Worm (Caenorhabditis elegans): ENCODE results near the gene ugt-46.

ugt-46 gene

DNA sequence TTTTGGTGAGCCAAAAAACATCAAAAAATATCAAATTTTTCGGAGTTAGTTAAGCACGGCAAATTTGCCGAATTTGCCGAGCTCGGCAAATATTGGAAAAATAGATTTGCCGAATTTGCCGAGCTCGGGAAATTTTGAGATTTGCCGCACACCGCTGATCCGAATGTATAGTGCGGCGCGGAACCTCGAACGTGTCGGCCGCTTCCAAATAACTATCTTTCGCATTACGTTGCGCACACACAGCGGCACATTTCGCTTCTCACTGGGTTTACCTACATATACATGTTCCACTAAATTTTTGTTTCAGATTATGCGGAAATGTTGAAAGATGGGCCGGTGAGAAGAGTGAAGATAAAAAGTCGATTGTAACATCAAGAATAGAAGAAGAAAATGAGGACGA is 33.3 kb downstream of the ugt-46 start:
- TF ChIP-seq nhr-12 (tag; optimal IDR thresholded peaks at IDR 0.05) (no peak), dmd-4 (tag; optimal IDR thresholded peaks at IDR 0.05) (no peak), ama-1 (optimal IDR thresholded peaks at IDR 0.05) (no peak), ceh-16 (tag; optimal IDR thresholded peaks at IDR 0.05) (no peak), aly-2 (tag; optimal IDR thresholded peaks at IDR 0.05) (no peak), snpc-4 (tag; optimal IDR thresholded peaks at IDR 0.05) (no peak), nhr-10 (tag; optimal IDR thresholded peaks at IDR 0.05) (no peak), lin-13 (GFP tag; optimal IDR thresholded peaks at IDR 0.05) (no peak), nhr-11 (tag; optimal IDR thresholded peaks at IDR 0.05) (no peak), nhr-23 (tag; optimal IDR thresholded peaks at IDR 0.05) (no peak), ztf-11 (tag; optimal IDR thresholded peaks at IDR 0.05) (no peak), nhr-77 (tag; optimal IDR thresholded peaks at IDR 0.05) (no peak), unc-62 (GFP tag; optimal IDR thresholded peaks at IDR 0.05) (no peak), zag-1 (tag; optimal IDR thresholded peaks at IDR 0.05) (no peak)

DNA sequence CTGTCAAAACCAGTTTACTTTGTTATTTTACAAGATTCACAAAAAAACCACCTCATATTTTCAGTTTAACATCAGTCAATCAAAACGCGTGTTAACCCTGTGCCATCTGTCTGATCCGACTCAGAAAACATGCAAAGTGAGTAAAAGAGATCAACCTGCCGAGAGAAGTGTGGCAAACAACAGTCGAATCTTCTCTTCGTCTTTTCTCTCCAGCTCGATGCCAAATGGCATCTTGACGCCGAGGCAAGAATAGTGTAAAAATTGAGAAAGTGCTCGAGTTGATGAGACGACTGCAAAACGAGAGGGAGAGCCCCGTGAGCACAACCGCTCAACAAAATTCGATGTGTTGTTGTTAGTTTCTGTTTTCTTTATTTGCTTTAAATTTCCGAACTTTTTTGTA is 37.2 kb downstream of the ugt-46 start, which contains the start of gene B0310.1:
B0310.1 (plus strand) TSS at position 310 of the 400 bp plus-strand sequence.
- TF ChIP-seq nhr-129 (tag; optimal IDR thresholded peaks at IDR 0.05): peak; percentile 51
- no peak for TF ChIP-seq ztf-1 (GFP tag; conservative IDR thresholded peaks at IDR 0.05)

DNA sequence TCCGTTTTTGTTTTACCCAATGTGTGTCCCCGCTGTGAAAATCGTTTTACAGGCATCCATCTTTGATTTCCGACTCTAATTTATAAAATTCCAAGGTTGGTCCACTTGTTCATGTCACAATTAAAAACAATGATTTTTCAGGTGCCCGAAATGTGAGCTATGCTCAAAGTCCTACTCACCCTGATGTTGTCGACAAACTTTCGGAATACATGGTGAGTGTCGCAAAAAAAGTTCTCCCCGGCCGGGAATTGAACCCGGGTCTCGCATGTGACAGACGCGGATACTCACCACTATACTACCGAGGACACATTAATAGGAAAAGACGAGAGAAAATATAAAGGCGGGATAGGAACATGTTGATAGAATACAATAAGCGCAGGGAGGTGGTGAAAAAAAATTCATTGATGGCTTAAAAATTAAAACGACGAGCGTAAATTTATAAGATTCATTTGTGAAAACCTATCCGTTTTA is 40.4 kb downstream of the ugt-46 start, which contains the start of gene egl-17:
egl-17 (plus strand) TSS at position 51 of the 471 bp plus-strand sequence.
- peak; percentile 56 for TF ChIP-seq F13H6.1 (tag; optimal IDR thresholded peaks at IDR 0.05)
- peak; percentile 75 for TF ChIP-seq fos-1 (tag; optimal IDR thresholded peaks at IDR 0.05)
- TF ChIP-seq nhr-21 (tag; optimal IDR thresholded peaks at IDR 0.05): peak; percentile 61
- peak; percentile 49 for TF ChIP-seq egl-27 (tag; optimal IDR thresholded peaks at IDR 0.05)
- peak; percentile 58 for TF ChIP-seq C34F6.9 (tag; optimal IDR thresholded peaks at IDR 0.05)
- TF ChIP-seq gmeb-1 (tag; optimal IDR thresholded peaks at IDR 0.05): peak; percentile 66
- TF ChIP-seq crh-2 (tag; optimal IDR thresholded peaks at IDR 0.05): peak; percentile 71
- TF ChIP-seq unc-55 (GFP tag; optimal IDR thresholded peaks at IDR 0.05): peak; percentile 66
- peak; percentile 1 for TF ChIP-seq dmd-4 (tag; optimal IDR thresholded peaks at IDR 0.05)
- peak; percentile 69 for TF ChIP-seq sma-9 (GFP tag; optimal IDR thresholded peaks at IDR 0.05)
- TF ChIP-seq sma-9 (tag; optimal IDR thresholded peaks at IDR 0.05): no peak
- no peak for TF ChIP-seq ztf-11 (tag; optimal IDR thresholded peaks at IDR 0.05)
- TF ChIP-seq nhr-237 (tag; optimal IDR thresholded peaks at IDR 0.05): no peak
- no peak for TF ChIP-seq unc-39 (tag; optimal IDR thresholded peaks at IDR 0.05)
- TF ChIP-seq mdl-1 (tag; optimal IDR thresholded peaks at IDR 0.05): peak in 1 of 2 experiments; percentile 42
- TF ChIP-seq skn-1 (tag; optimal IDR thresholded peaks at IDR 0.05): peak; percentile 56
- TF ChIP-seq Y55F3AM.14 (GFP tag; optimal IDR thresholded peaks at IDR 0.05): peak; percentile 59
- no peak for TF ChIP-seq ZK546.5 (tag; optimal IDR thresholded peaks at IDR 0.05)
- TF ChIP-seq lsy-2 (tag; optimal IDR thresholded peaks at IDR 0.05): peak in 1 of 2 experiments; percentile 43
- TF ChIP-seq sem-4 (tag; optimal IDR thresholded peaks at IDR 0.05): peak; percentile 16
- TF ChIP-seq nhr-6 (tag; optimal IDR thresholded peaks at IDR 0.05): peak; percentile 20
- TF ChIP-seq lin-11 (tag; optimal IDR thresholded peaks at IDR 0.05): peak; percentile 47
- peak; percentile 82 for TF ChIP-seq nhr-129 (tag; optimal IDR thresholded peaks at IDR 0.05)
- TF ChIP-seq peb-1 (tag; optimal IDR thresholded peaks at IDR 0.05): no peak
- peak; percentile 52 for TF ChIP-seq lin-13 (GFP tag; optimal IDR thresholded peaks at IDR 0.05)
- TF ChIP-seq nhr-25 (tag; optimal IDR thresholded peaks at IDR 0.05): peak; percentile 34
- no peak for TF ChIP-seq nhr-23 (tag; optimal IDR thresholded peaks at IDR 0.05)
- peak; percentile 74 for TF ChIP-seq sma-3 (GFP tag; optimal IDR thresholded peaks at IDR 0.05)
- peak; percentile 48 for TF ChIP-seq zag-1 (tag; optimal IDR thresholded peaks at IDR 0.05)

DNA sequence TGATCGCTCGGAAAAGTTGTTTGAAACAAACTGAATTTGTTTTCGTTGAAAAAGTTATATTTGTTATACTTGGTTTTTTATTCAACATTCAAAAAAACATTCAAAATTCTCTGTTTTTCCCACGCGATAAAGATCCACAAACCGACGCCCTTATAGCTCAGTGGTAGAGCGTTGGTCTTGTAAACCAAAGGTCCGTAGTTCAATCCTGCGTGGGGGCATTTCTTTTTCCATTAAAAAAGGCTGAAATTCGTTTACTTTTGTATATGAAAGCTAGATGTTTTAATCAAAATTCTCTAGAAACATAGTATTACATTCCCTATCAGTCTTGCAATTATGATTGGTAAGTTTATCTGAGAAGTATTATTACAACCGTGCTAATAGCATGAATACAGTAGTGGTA is 42.4 kb downstream of the ugt-46 start:
- TF ChIP-seq ceh-16 (tag; optimal IDR thresholded peaks at IDR 0.05): no peak
- no peak for TF ChIP-seq ztf-4 (tag; optimal IDR thresholded peaks at IDR 0.05)
- TF ChIP-seq snpc-4 (tag; optimal IDR thresholded peaks at IDR 0.05): no peak
- TF ChIP-seq ceh-82 (tag; optimal IDR thresholded peaks at IDR 0.05): no peak
- TF ChIP-seq peb-1 (tag; optimal IDR thresholded peaks at IDR 0.05): no peak
- TF ChIP-seq skn-1 (tag; optimal IDR thresholded peaks at IDR 0.05): no peak
- no peak for TF ChIP-seq alr-1 (tag; optimal IDR thresholded peaks at IDR 0.05)
- no peak for TF ChIP-seq ama-1 (optimal IDR thresholded peaks at IDR 0.05)
- TF ChIP-seq aly-2 (tag; optimal IDR thresholded peaks at IDR 0.05): no peak
- no peak for TF ChIP-seq nhr-6 (tag; optimal IDR thresholded peaks at IDR 0.05)
- no peak for TF ChIP-seq dmd-4 (tag; optimal IDR thresholded peaks at IDR 0.05)
- TF ChIP-seq sma-9 (GFP tag; optimal IDR thresholded peaks at IDR 0.05): no peak
- TF ChIP-seq sma-9 (tag; optimal IDR thresholded peaks at IDR 0.05): no peak
- no peak for TF ChIP-seq nhr-77 (tag; optimal IDR thresholded peaks at IDR 0.05)
- TF ChIP-seq ztf-1 (GFP tag; conservative IDR thresholded peaks at IDR 0.05): no peak

Data from whole organism, L2 larva.